Fruit fly (Drosophila melanogaster) S2 (cell line): ENCODE measurements around the gene CG14086.

Experiments used
- CG8478 ChIP-seq: fragments of >200 bp; optimal IDR thresholded peaks from 2 replicates; lab custom pipeline; 2018
- CTCF ChIP-seq, 2 experiments: fragments of >200 bp; optimal IDR thresholded peaks; 2 replicates each; lab custom pipeline; 2018

The CG14086 gene

dm6 chr3L:19292440-19293175, 17.0 kb downstream of the CG14086 start, which contains the start of gene Gbs-76A:
Gene Gbs-76A, minus strand, starts transcription at chr3L:19292766.
- TF ChIP-seq CG8478 (lab: Kevin White, UChicago) (no peak), CTCF (optimal IDR thresholded peaks at IDR 0.05; lab: Kevin White, UChicago) (no peak)

- no peak for TF ChIP-seq CG8478 (lab: Kevin White, UChicago)
- no peak for TF ChIP-seq CTCF (optimal IDR thresholded peaks at IDR 0.05; lab: Kevin White, UChicago)
These were observed 17.7 kb downstream of the CG14086 start for dm6 chr3L:19293178-19293741.

dm6 chr3L:19294235-19294612, 18.6 kb downstream of the CG14086 start, which contains the start of gene fal:
Gene fal, plus strand, starts transcription at chr3L:19294564.
- peak; percentile 92 to 93 for TF ChIP-seq CTCF (optimal IDR thresholded peaks at IDR 0.05; lab: Kevin White, UChicago)
- no peak for TF ChIP-seq CG8478 (lab: Kevin White, UChicago)

dm6 chr3L:19294613-19295299, 19.2 kb downstream of the CG14086 start:
- TF ChIP-seq CG8478 (lab: Kevin White, UChicago) = no peak
- no peak for TF ChIP-seq CTCF (optimal IDR thresholded peaks at IDR 0.05; lab: Kevin White, UChicago)

- TF ChIP-seq CG8478 (lab: Kevin White, UChicago) (no peak), CTCF (optimal IDR thresholded peaks at IDR 0.05; lab: Kevin White, UChicago) (no peak)
These were observed 39.3 kb downstream of the CG14086 start for dm6 chr3L:19314877-19315276.

dm6 chr3L:19316638-19317037, 41.0 kb downstream of the CG14086 start:
- no peak for TF ChIP-seq CTCF (optimal IDR thresholded peaks at IDR 0.05; lab: Kevin White, UChicago)
- no peak for TF ChIP-seq CG8478 (lab: Kevin White, UChicago)

- TF ChIP-seq CG8478 (lab: Kevin White, UChicago) (no peak), CTCF (optimal IDR thresholded peaks at IDR 0.05; lab: Kevin White, UChicago) (no peak)
These were observed 50.4 kb downstream of the CG14086 start for dm6 chr3L:19326029-19326428.

- TF ChIP-seq CG8478 (lab: Kevin White, UChicago) = no peak
- TF ChIP-seq CTCF (optimal IDR thresholded peaks at IDR 0.05; lab: Kevin White, UChicago) = no peak
These were observed 51.6 kb downstream of the CG14086 start for dm6 chr3L:19327223-19327622.

dm6 chr3L:19328076-19328475, 52.5 kb downstream of the CG14086 start:
- TF ChIP-seq CTCF (optimal IDR thresholded peaks at IDR 0.05; lab: Kevin White, UChicago) (peak; percentile 55 to 67), CG8478 (lab: Kevin White, UChicago) (no peak)

dm6 chr3L:19329499-19329898, 53.9 kb downstream of the CG14086 start:
- no peak for TF ChIP-seq CTCF (optimal IDR thresholded peaks at IDR 0.05; lab: Kevin White, UChicago)
- no peak for TF ChIP-seq CG8478 (lab: Kevin White, UChicago)
